Worm (Caenorhabditis elegans): ENCODE data around the gene M70.3.

Gene M70.3

ce11 chrIV:2242349-2243088 is at the start of gene M70.3, which contains the start of gene M70.2:
Gene M70.3, minus strand, starts transcription at chrIV:2242449.
Gene M70.2, plus strand, starts transcription at chrIV:2243038.
- TF ChIP-seq hlh-17 (GFP tag; optimal IDR thresholded peaks at IDR 0.05; ENCODE audit: borderline replicate concordance) (no peak), snpc-4 (tag; optimal IDR thresholded peaks at IDR 0.05) (no peak), sox-4 (tag; optimal IDR thresholded peaks at IDR 0.05) (no peak), nhr-85 (tag) (no peak), elt-2 (tag; optimal IDR thresholded peaks at IDR 0.05) (no peak), F16B12.6 (tag; optimal IDR thresholded peaks at IDR 0.05) (no peak), efl-1 (optimal IDR thresholded peaks at IDR 0.05) (no peak), efl-1 (GFP tag; optimal IDR thresholded peaks at IDR 0.05 in 1 of 2) (peak in 1 of 2 experiments; percentile 54)

- TF ChIP-seq fos-1 (tag; optimal IDR thresholded peaks at IDR 0.05): no peak
- TF ChIP-seq rnt-1 (tag; optimal IDR thresholded peaks at IDR 0.05): no peak
- no peak for TF ChIP-seq lin-39 (tag; optimal IDR thresholded peaks at IDR 0.05)
- TF ChIP-seq tlp-1 (tag; optimal IDR thresholded peaks at IDR 0.05): no peak
- TF ChIP-seq nhr-85 (tag): no peak
- no peak for TF ChIP-seq F16B12.6 (tag; optimal IDR thresholded peaks at IDR 0.05)
- TF ChIP-seq ces-1 (GFP tag; optimal IDR thresholded peaks at IDR 0.05): no peak
- TF ChIP-seq isw-1 (GFP tag; IDR thresholded peaks at IDR 0.05): no peak
- TF ChIP-seq xbp-1 (tag; optimal IDR thresholded peaks at IDR 0.05): no peak
- TF ChIP-seq aha-1 (tag; optimal IDR thresholded peaks at IDR 0.05): no peak
- peak; percentile 85 for TF ChIP-seq dsc-1 (tag; optimal IDR thresholded peaks at IDR 0.05)
- TF ChIP-seq efl-1 (optimal IDR thresholded peaks at IDR 0.05): no peak
- TF ChIP-seq efl-1 (GFP tag; optimal IDR thresholded peaks at IDR 0.05 in 1 of 2): peak in 1 of 2 experiments; percentile 52
- no peak for TF ChIP-seq irx-1 (tag; optimal IDR thresholded peaks at IDR 0.05)
- no peak for TF ChIP-seq C16A3.4 (tag; optimal IDR thresholded peaks at IDR 0.05)
- TF ChIP-seq ets-5 (GFP tag; IDR thresholded peaks at IDR 0.05): no peak
- no peak for TF ChIP-seq lir-3 (tag; optimal IDR thresholded peaks at IDR 0.05; ENCODE audit: poor library complexity)
- no peak for TF ChIP-seq grh-1 (GFP tag; IDR thresholded peaks at IDR 0.05)
- no peak for TF ChIP-seq mep-1 (tag; optimal IDR thresholded peaks at IDR 0.05)
- peak; percentile 51 for TF ChIP-seq blmp-1 (tag; optimal IDR thresholded peaks at IDR 0.05)
- TF ChIP-seq nhr-11 (tag; optimal IDR thresholded peaks at IDR 0.05): no peak
- no peak for TF ChIP-seq sptf-1 (tag; optimal IDR thresholded peaks at IDR 0.05)
- TF ChIP-seq pqm-1 (tag; optimal IDR thresholded peaks at IDR 0.05): peak; percentile 25
- no peak for TF ChIP-seq hpl-2 (GFP tag; optimal IDR thresholded peaks at IDR 0.05)
- no peak for TF ChIP-seq ceh-8 (GFP tag; optimal IDR thresholded peaks at IDR 0.05)
- TF ChIP-seq nhr-20 (tag; optimal IDR thresholded peaks at IDR 0.05): no peak
- TF ChIP-seq elt-2 (tag; optimal IDR thresholded peaks at IDR 0.05): peak; percentile 75
- TF ChIP-seq zip-4 (GFP tag; optimal IDR thresholded peaks at IDR 0.05): no peak
- no peak for TF ChIP-seq fkh-8 (tag; optimal IDR thresholded peaks at IDR 0.05)
- TF ChIP-seq efl-3 (GFP tag; optimal IDR thresholded peaks at IDR 0.05): no peak
- TF ChIP-seq egl-13 (tag; optimal IDR thresholded peaks at IDR 0.05): no peak
- TF ChIP-seq unc-98 (GFP tag; IDR thresholded peaks at IDR 0.05): no peak
- no peak for TF ChIP-seq pag-3 (tag; optimal IDR thresholded peaks at IDR 0.05; ENCODE audit: borderline replicate concordance, insufficient read depth)
- no peak for TF ChIP-seq alr-1 (tag; optimal IDR thresholded peaks at IDR 0.05; ENCODE audit: borderline replicate concordance)
- TF ChIP-seq aly-2 (tag; optimal IDR thresholded peaks at IDR 0.05): no peak
- no peak for TF ChIP-seq skn-1 (tag; optimal IDR thresholded peaks at IDR 0.05)
- TF ChIP-seq nhr-12 (tag; optimal IDR thresholded peaks at IDR 0.05): no peak
- no peak for TF ChIP-seq unc-62 (GFP tag; optimal IDR thresholded peaks at IDR 0.05)
- TF ChIP-seq nhr-19 (GFP tag; conservative IDR thresholded peaks at IDR 0.05): no peak
- no peak for TF ChIP-seq swsn-7 (tag; optimal IDR thresholded peaks at IDR 0.05)
- TF ChIP-seq lsy-2 (tag; optimal IDR thresholded peaks at IDR 0.05): no peak
- no peak for TF ChIP-seq nhr-84 (tag; optimal IDR thresholded peaks at IDR 0.05)
- no peak for TF ChIP-seq sox-4 (tag; optimal IDR thresholded peaks at IDR 0.05)
- TF ChIP-seq lin-35 (GFP tag; optimal IDR thresholded peaks at IDR 0.05): peak in 1 of 2 experiments; percentile 36
- no peak for TF ChIP-seq ceh-90 (tag; optimal IDR thresholded peaks at IDR 0.05)
- TF ChIP-seq lin-13 (GFP tag; optimal IDR thresholded peaks at IDR 0.05): no peak
- TF ChIP-seq fkh-4 (tag; optimal IDR thresholded peaks at IDR 0.05; ENCODE audit: borderline replicate concordance): peak; percentile 59
Observed at ce11 chrIV:2284462-2285047, 42.3 kb upstream of the M70.3 start.
